Worm (Caenorhabditis elegans) whole organism, mixed stage, embryonic: Measurements from ENCODE around the gene immp-2.

Experiments used
- M03D4.4 ChIP-seq: sonication (generic microtip); optimal IDR thresholded peaks from 2 replicates; lab custom pipeline; 2017; ENCODE audit warnings: mild to moderate bottlenecking, missing genetic modification characterization, missing compliant biosample characterization
- bed-3 ChIP-seq: fragments of 200-800 bp; sonication (Bioruptor generic); optimal IDR thresholded peaks from 3 replicates; lab custom pipeline; 2018; ENCODE audit warnings: mild to moderate bottlenecking, missing genetic modification characterization, moderate library complexity, missing compliant biosample characterization
- blmp-1 ChIP-seq: fragments of 150-350 bp; optimal IDR thresholded peaks from 2 replicates; lab custom pipeline; 2014; ENCODE audit warnings: missing biosample characterization, missing genetic modification characterization
- ceh-43 ChIP-seq: fragments of 200-800 bp; sonication (Bioruptor generic); optimal IDR thresholded peaks from 2 replicates; lab custom pipeline; 2018; ENCODE audit warnings: mild to moderate bottlenecking, missing genetic modification characterization, moderate library complexity, missing compliant biosample characterization
- ceh-83 ChIP-seq: fragments of 200-800 bp; sonication (Bioruptor generic); optimal IDR thresholded peaks from 2 replicates; lab custom pipeline; 2018; ENCODE audit warnings: mild to moderate bottlenecking, missing genetic modification characterization, missing compliant biosample characterization
- ces-1 ChIP-seq: fragments of 150-350 bp; optimal IDR thresholded peaks from 2 replicates; lab custom pipeline; 2014; ENCODE audit warnings: missing biosample characterization, missing genetic modification reagents, missing genetic modification characterization
- drap-1 ChIP-seq: fragments of 200-800 bp; sonication (Bioruptor generic); optimal IDR thresholded peaks from 3 replicates; lab custom pipeline; 2018; ENCODE audit warnings: mild to moderate bottlenecking, missing genetic modification characterization, missing compliant biosample characterization
- elt-1 ChIP-seq: sonication (generic microtip); optimal IDR thresholded peaks from 2 replicates; lab custom pipeline; 2017; ENCODE audit warnings: missing genetic modification characterization, mild to moderate bottlenecking, missing compliant biosample characterization, antibody characterized with exemption, moderate library complexity, borderline replicate concordance; ENCODE audit not compliant: insufficient read depth
- elt-3 ChIP-seq: fragments of 150-350 bp; optimal IDR thresholded peaks from 2 replicates; lab custom pipeline; 2014; ENCODE audit warnings: missing biosample characterization, missing genetic modification characterization
- flh-1 ChIP-seq: fragments of 200-800 bp; sonication (Bioruptor generic); optimal IDR thresholded peaks from 2 replicates; lab custom pipeline; 2018; ENCODE audit warnings: mild to moderate bottlenecking, missing genetic modification characterization, moderate library complexity, missing compliant biosample characterization
- hlh-1 ChIP-seq: fragments of 150-350 bp; optimal IDR thresholded peaks from 2 replicates; lab custom pipeline; 2014; ENCODE audit warnings: missing biosample characterization, missing genetic modification reagents, missing genetic modification characterization
- lin-13 ChIP-seq: fragments of 150-350 bp; optimal IDR thresholded peaks from 2 replicates; lab custom pipeline; 2014; ENCODE audit warnings: missing biosample characterization, missing genetic modification characterization
- lsy-2 ChIP-seq: fragments of 150-350 bp; optimal IDR thresholded peaks from 2 replicates; lab custom pipeline; 2014; ENCODE audit warnings: missing biosample characterization, missing genetic modification characterization
- mep-1 ChIP-seq: fragments of 150-350 bp; optimal IDR thresholded peaks from 2 replicates; lab custom pipeline; 2017; ENCODE audit warnings: missing biosample characterization, missing genetic modification reagents, missing genetic modification characterization, inconsistent platforms
- mls-2 ChIP-seq: sonication (generic microtip); optimal IDR thresholded peaks from 2 replicates; lab custom pipeline; 2016; ENCODE audit warnings: mild to moderate bottlenecking, missing genetic modification characterization, moderate library complexity, missing compliant biosample characterization
- nhr-12 ChIP-seq: fragments of 150-350 bp; optimal IDR thresholded peaks from 2 replicates; lab custom pipeline; 2014; ENCODE audit warnings: missing biosample characterization, missing genetic modification characterization
- nhr-2 ChIP-seq: fragments of 150-350 bp; optimal IDR thresholded peaks from 2 replicates; lab custom pipeline; 2014; ENCODE audit warnings: missing biosample characterization, missing genetic modification characterization
- nhr-237 ChIP-seq: fragments of 150-350 bp; optimal IDR thresholded peaks from 2 replicates; lab custom pipeline; 2014; ENCODE audit warnings: missing biosample characterization, missing genetic modification characterization
- nhr-28 ChIP-seq: fragments of 150-350 bp; optimal IDR thresholded peaks from 2 replicates; lab custom pipeline; 2014; ENCODE audit warnings: missing biosample characterization, missing genetic modification characterization
- nhr-76 ChIP-seq: sonication (generic microtip); optimal IDR thresholded peaks from 2 replicates; lab custom pipeline; 2017; ENCODE audit warnings: missing biosample characterization, missing genetic modification characterization
- pha-4 ChIP-seq: fragments of 150-350 bp; optimal IDR thresholded peaks from 2 replicates; lab custom pipeline; 2018; ENCODE audit warnings: missing biosample characterization, missing genetic modification reagents, missing genetic modification characterization
- snpc-4 ChIP-seq: fragments of 150-350 bp; optimal IDR thresholded peaks from 2 replicates; lab custom pipeline; 2014; ENCODE audit warnings: missing biosample characterization, missing genetic modification characterization
- sptf-1 ChIP-seq: sonication (generic microtip); optimal IDR thresholded peaks from 2 replicates; lab custom pipeline; 2017; ENCODE audit warnings: mild to moderate bottlenecking, missing genetic modification characterization, moderate library complexity, missing compliant biosample characterization
- tbx-8 ChIP-seq: fragments of 200-800 bp; sonication (Bioruptor generic); optimal IDR thresholded peaks from 2 replicates; lab custom pipeline; 2018; ENCODE audit warnings: mild to moderate bottlenecking, missing genetic modification characterization, moderate library complexity, missing compliant biosample characterization
- unc-120 ChIP-seq: sonication (generic microtip); optimal IDR thresholded peaks from 2 replicates; lab custom pipeline; 2017; ENCODE audit warnings: missing genetic modification characterization, missing compliant biosample characterization; ENCODE audit not compliant: poor library complexity, severe bottlenecking
- unc-39 ChIP-seq: fragments of 150-350 bp; optimal IDR thresholded peaks from 2 replicates; lab custom pipeline; 2014; ENCODE audit warnings: missing biosample characterization, missing genetic modification characterization
- unc-62 ChIP-seq: fragments of 150-350 bp; optimal IDR thresholded peaks from 2 replicates; lab custom pipeline; 2014; ENCODE audit warnings: missing biosample characterization, missing genetic modification reagents, missing genetic modification characterization
- zip-8 ChIP-seq: fragments of 150-350 bp; optimal IDR thresholded peaks from 2 replicates; lab custom pipeline; 2014; ENCODE audit warnings: missing biosample characterization, missing genetic modification characterization
- ztf-11 ChIP-seq: fragments of 150-350 bp; optimal IDR thresholded peaks from 2 replicates; lab custom pipeline; 2014; ENCODE audit warnings: missing biosample characterization, missing genetic modification characterization

Gene immp-2

ce11 chrIV:991647-992400 is 13.8 kb downstream of the immp-2 start, which contains the start of gene lep-2:
lep-2 (plus strand) TSS chrIV:992283.
- TF ChIP-seq nhr-12: no peak
- TF ChIP-seq pha-4: no peak
- TF ChIP-seq hlh-1: no peak
- TF ChIP-seq elt-1 (tag; lab: Kevin White, UChicago): no peak
- TF ChIP-seq blmp-1 (tag; lab: Kevin White, UChicago): no peak
- TF ChIP-seq ztf-11: no peak
- no peak for TF ChIP-seq mls-2 (tag; lab: Kevin White, UChicago)
- TF ChIP-seq bed-3 (GFP tag; lab: Kevin White, UChicago): no peak
- no peak for TF ChIP-seq unc-120 (tag; lab: Kevin White, UChicago)
- TF ChIP-seq nhr-237 (tag; lab: Kevin White, UChicago): no peak
- no peak for TF ChIP-seq lsy-2 (tag; lab: Kevin White, UChicago)

ce11 chrIV:991181-991642 is 14.4 kb downstream of the immp-2 start:
- TF ChIP-seq mep-1 (tag; lab: Kevin White, UChicago) (no peak), M03D4.4 (tag; lab: Kevin White, UChicago) (no peak), blmp-1 (tag; lab: Kevin White, UChicago) (no peak), ztf-11 (no peak), nhr-76 (tag; lab: Kevin White, UChicago) (no peak), ceh-83 (GFP tag; lab: Kevin White, UChicago) (no peak), nhr-237 (tag; lab: Kevin White, UChicago) (no peak), bed-3 (GFP tag; lab: Kevin White, UChicago) (no peak), unc-39 (tag; lab: Kevin White, UChicago) (no peak), ces-1 (GFP tag; lab: Kevin White, UChicago) (no peak), tbx-8 (GFP tag; lab: Kevin White, UChicago) (no peak), elt-1 (tag; lab: Kevin White, UChicago) (no peak), hlh-1 (no peak), nhr-28 (no peak), flh-1 (no peak), drap-1 (GFP tag; lab: Kevin White, UChicago) (no peak), lsy-2 (tag; lab: Kevin White, UChicago) (no peak), sptf-1 (tag; lab: Kevin White, UChicago) (no peak), ceh-43 (GFP tag; lab: Kevin White, UChicago) (no peak)
- TF ChIP-seq, all 35 proteins: peak for 0

ce11 chrIV:990352-990751 is 15.3 kb downstream of the immp-2 start, which contains the start of gene egrh-2:
egrh-2 (minus strand) TSS chrIV:990452.
- no peak for TF ChIP-seq tbx-8 (GFP tag; lab: Kevin White, UChicago)
- no peak for TF ChIP-seq unc-39 (tag; lab: Kevin White, UChicago)
- no peak for TF ChIP-seq elt-3 (tag; lab: Kevin White, UChicago)
- no peak for TF ChIP-seq ces-1 (GFP tag; lab: Kevin White, UChicago)
- TF ChIP-seq bed-3 (GFP tag; lab: Kevin White, UChicago): no peak
- TF ChIP-seq pha-4: no peak
- no peak for TF ChIP-seq M03D4.4 (tag; lab: Kevin White, UChicago)
- no peak for TF ChIP-seq ztf-11
- no peak for TF ChIP-seq zip-8
- TF ChIP-seq lin-13: no peak
- TF ChIP-seq blmp-1 (tag; lab: Kevin White, UChicago): no peak
- TF ChIP-seq hlh-1: no peak
- no peak for TF ChIP-seq unc-62
- TF ChIP-seq drap-1 (GFP tag; lab: Kevin White, UChicago): no peak
- TF ChIP-seq sptf-1 (tag; lab: Kevin White, UChicago): no peak
- no peak for TF ChIP-seq nhr-237 (tag; lab: Kevin White, UChicago)
- no peak for TF ChIP-seq snpc-4
- no peak for TF ChIP-seq nhr-2 (tag; lab: Kevin White, UChicago)

ce11 chrIV:983558-983957 is 22.1 kb downstream of the immp-2 start:
- no peak for TF ChIP-seq snpc-4
- TF ChIP-seq pha-4: no peak
- no peak for TF ChIP-seq flh-1
- TF ChIP-seq unc-120 (tag; lab: Kevin White, UChicago): no peak

ce11 chrIV:977793-978192 is 27.9 kb downstream of the immp-2 start:
- peak; percentile 58 for TF ChIP-seq ces-1 (GFP tag; lab: Kevin White, UChicago)
